Worm (Caenorhabditis elegans) whole organism, young adult: ENCODE measurements around the gene add-2.

Source experiments
- B0035.1 ChIP-seq: sonication (generic microtip); optimal IDR thresholded peaks from 2 replicates; lab custom pipeline; 2016; ENCODE audit warnings: missing genetic modification characterization, mild to moderate bottlenecking, missing compliant biosample characterization, missing genotype, missing genetic modification reagents
- C17E4.6 ChIP-seq: fragments of 200-800 bp; sonication (Bioruptor generic); IDR thresholded peaks from 2 replicates; pipeline ENCODE4 v1.3.6; 2022; ENCODE audit warnings: missing genetic modification reagents, missing genetic modification characterization, missing compliant biosample characterization
- F37B4.10 ChIP-seq: fragments of 200-800 bp; sonication (Bioruptor generic); IDR thresholded peaks from 2 replicates; pipeline ENCODE4 v1.3.6; 2022; ENCODE audit warnings: missing genetic modification characterization, missing compliant biosample characterization
- F57C9.4 ChIP-seq: sonication (generic microtip); optimal IDR thresholded peaks from 2 replicates; lab custom pipeline; 2017; ENCODE audit warnings: mild to moderate bottlenecking, missing genetic modification characterization, missing compliant biosample characterization
- T07F8.4 ChIP-seq: sonication (generic microtip); optimal IDR thresholded peaks from 2 replicates; lab custom pipeline; 2016; ENCODE audit warnings: mild to moderate bottlenecking, missing genetic modification characterization, moderate library complexity, missing compliant biosample characterization
- Y53F4B.3 ChIP-seq: fragments of 200-800 bp; sonication (Bioruptor generic); IDR thresholded peaks from 2 replicates; pipeline ENCODE4 v1.3.6; 2022; ENCODE audit warnings: missing genetic modification reagents, missing genetic modification characterization, missing compliant biosample characterization
- Y53G8AR.9 ChIP-seq: fragments of 200-800 bp; sonication (Bioruptor generic); conservative IDR thresholded peaks from 2 replicates; pipeline ENCODE4 v1.3.6; 2022; ENCODE audit warnings: missing genetic modification reagents, missing genetic modification characterization, missing compliant biosample characterization
- Y67H2A.10 ChIP-seq: fragments of 200-800 bp; sonication (Bioruptor generic); conservative IDR thresholded peaks from 2 replicates; pipeline ENCODE4 v1.3.6; 2022; ENCODE audit warnings: missing genetic modification reagents, missing genetic modification characterization, missing compliant biosample characterization
- Y79H2A.3 ChIP-seq: fragments of 200-800 bp; sonication (Bioruptor generic); conservative IDR thresholded peaks from 2 replicates; pipeline ENCODE4 v1.3.6; 2022; ENCODE audit warnings: missing genetic modification reagents, missing genetic modification characterization, missing compliant biosample characterization
- ama-1 ChIP-seq, 3 experiments: fragments of 150-350 bp in 1 of 3; sonication (generic microtip) in 2 of 3; optimal IDR thresholded peaks; 2 replicates each; lab custom pipeline; 2014 to 2018; ENCODE audit warnings: missing biosample characterization in 2 of 3, missing genetic modification characterization in 2 of 3, missing genetic modification reagents in 2 of 3
- attf-5 ChIP-seq: fragments of 200-800 bp; sonication (Bioruptor generic); optimal IDR thresholded peaks from 2 replicates; lab custom pipeline; 2018; ENCODE audit warnings: mild to moderate bottlenecking, missing genetic modification characterization, missing compliant biosample characterization
- attf-6 ChIP-seq: fragments of 200-800 bp; sonication (Bioruptor generic); IDR thresholded peaks from 2 replicates; pipeline ENCODE4 v1.3.6; 2022; ENCODE audit warnings: missing genetic modification reagents, missing genetic modification characterization, missing compliant biosample characterization
- ceh-100 ChIP-seq: fragments of 200-800 bp; sonication (Bioruptor generic); IDR thresholded peaks from 2 replicates; pipeline ENCODE4 v1.3.6; 2022; ENCODE audit warnings: missing genetic modification reagents, missing genetic modification characterization, missing compliant biosample characterization
- egl-44 ChIP-seq: fragments of 200-800 bp; sonication (Bioruptor generic); IDR thresholded peaks from 2 replicates; pipeline ENCODE4 v1.3.6; 2022; ENCODE audit warnings: missing genetic modification reagents, missing genetic modification characterization, missing compliant biosample characterization
- ekl-4 ChIP-seq: fragments of 200-800 bp; sonication (Bioruptor generic); IDR thresholded peaks from 2 replicates; pipeline ENCODE4 v1.3.6; 2022; ENCODE audit warnings: missing genetic modification reagents, missing genetic modification characterization, missing compliant biosample characterization
- ets-4 ChIP-seq: fragments of 200-800 bp; sonication (Bioruptor generic); optimal IDR thresholded peaks from 2 replicates; lab custom pipeline; 2018; ENCODE audit warnings: mild to moderate bottlenecking, missing genetic modification characterization, missing compliant biosample characterization
- gei-17 ChIP-seq: fragments of 200-800 bp; sonication (Bioruptor generic); optimal IDR thresholded peaks from 2 replicates; lab custom pipeline; 2018; ENCODE audit warnings: mild to moderate bottlenecking, missing genetic modification characterization, missing compliant biosample characterization
- hrde-1 ChIP-seq: sonication (generic microtip); optimal IDR thresholded peaks from 2 replicates; lab custom pipeline; 2016; ENCODE audit warnings: missing genetic modification characterization, mild to moderate bottlenecking, missing compliant biosample characterization, moderate library complexity, missing genotype, missing genetic modification reagents, borderline replicate concordance
- lin-35 ChIP-seq, 3 experiments: fragments of 150-350 bp in 2 of 3; sonication (generic microtip) in 1 of 3; optimal IDR thresholded peaks; 2 replicates each; lab custom pipeline; 2014 to 2018; ENCODE audit warnings: missing biosample characterization in 3 of 3, missing genetic modification characterization in 3 of 3, missing genetic modification reagents in 3 of 3
- lir-1 ChIP-seq: fragments of 200-800 bp; sonication (Bioruptor generic); conservative IDR thresholded peaks from 2 replicates; pipeline ENCODE4 v1.3.6; 2022; ENCODE audit warnings: missing genetic modification reagents, missing genetic modification characterization, missing compliant biosample characterization
- madf-10 ChIP-seq: sonication (generic microtip); optimal IDR thresholded peaks from 2 replicates; lab custom pipeline; 2016; ENCODE audit warnings: mild to moderate bottlenecking, missing genetic modification characterization, missing compliant biosample characterization
- mcd-1 ChIP-seq: fragments of 200-800 bp; sonication (Bioruptor generic); IDR thresholded peaks from 2 replicates; pipeline ENCODE4 v1.3.6; 2022; ENCODE audit warnings: missing genetic modification reagents, missing genetic modification characterization, missing compliant biosample characterization
- nhr-27 ChIP-seq: fragments of 200-800 bp; sonication (Bioruptor generic); optimal IDR thresholded peaks from 2 replicates; lab custom pipeline; 2018; ENCODE audit warnings: mild to moderate bottlenecking, missing genetic modification characterization, moderate library complexity, missing compliant biosample characterization
- nhr-80 ChIP-seq: sonication (generic microtip); optimal IDR thresholded peaks from 2 replicates; lab custom pipeline; 2016; ENCODE audit warnings: missing genetic modification characterization, missing compliant biosample characterization
- pbrm-1 ChIP-seq: fragments of 200-800 bp; sonication (Bioruptor generic); IDR thresholded peaks from 2 replicates; pipeline ENCODE4 v1.3.6; 2022; ENCODE audit warnings: missing genetic modification reagents, missing genetic modification characterization, missing compliant biosample characterization
- pha-4 ChIP-seq: fragments of 150-350 bp; sonication (generic microtip); optimal IDR thresholded peaks from 2 replicates; lab custom pipeline; 2014; ENCODE audit warnings: missing biosample characterization, missing genetic modification reagents, missing genetic modification characterization
- rec-8 ChIP-seq, 2 experiments: sonication (generic microtip); optimal IDR thresholded peaks; 2 replicates each; lab custom pipeline; 2016; ENCODE audit warnings: mild to moderate bottlenecking in 2 of 2, missing genetic modification characterization in 2 of 2, missing genetic modification reagents in 2 of 2, missing genotype in 2 of 2, missing biosample characterization in 1 of 2, missing compliant biosample characterization in 1 of 2, moderate library complexity in 1 of 2
- repo-1 ChIP-seq: sonication (generic microtip); optimal IDR thresholded peaks from 2 replicates; lab custom pipeline; 2017; ENCODE audit warnings: mild to moderate bottlenecking, missing genetic modification characterization, missing compliant biosample characterization
- sdz-38 ChIP-seq: sonication (generic microtip); optimal IDR thresholded peaks from 2 replicates; lab custom pipeline; 2016; ENCODE audit warnings: missing genotype, missing genetic modification characterization, missing compliant biosample characterization
- sea-2 ChIP-seq: fragments of 200-800 bp; sonication (Bioruptor generic); IDR thresholded peaks from 2 replicates; pipeline ENCODE4 v1.3.6; 2022; ENCODE audit warnings: missing genetic modification characterization, missing compliant biosample characterization
- snpc-1.3 ChIP-seq: sonication (generic microtip); optimal IDR thresholded peaks from 2 replicates; lab custom pipeline; 2017; ENCODE audit warnings: missing genetic modification characterization, mild to moderate bottlenecking, missing compliant biosample characterization, antibody characterized with exemption, moderate library complexity, missing genotype, missing genetic modification reagents; ENCODE audit not compliant: insufficient read depth
- snpc-3.4 ChIP-seq: sonication (generic microtip); optimal IDR thresholded peaks from 2 replicates; lab custom pipeline; 2017; ENCODE audit warnings: missing genetic modification characterization, mild to moderate bottlenecking, missing compliant biosample characterization, antibody characterized with exemption, moderate library complexity, missing genotype, missing genetic modification reagents
- somi-1 ChIP-seq: fragments of 200-800 bp; sonication (Bioruptor generic); optimal IDR thresholded peaks from 2 replicates; lab custom pipeline; 2018; ENCODE audit warnings: mild to moderate bottlenecking, missing genetic modification characterization, missing compliant biosample characterization
- tlf-1 ChIP-seq: fragments of 200-800 bp; sonication (Bioruptor generic); optimal IDR thresholded peaks from 2 replicates; lab custom pipeline; 2018; ENCODE audit warnings: mild to moderate bottlenecking, missing genetic modification characterization, missing compliant biosample characterization
- zim-3 ChIP-seq: sonication (generic microtip); optimal IDR thresholded peaks from 2 replicates; lab custom pipeline; 2017; ENCODE audit warnings: mild to moderate bottlenecking, missing genetic modification characterization, moderate library complexity, missing compliant biosample characterization
- ztf-28 ChIP-seq: fragments of 200-800 bp; sonication (Bioruptor generic); IDR thresholded peaks from 2 replicates; pipeline ENCODE4 v1.3.6; 2022; ENCODE audit warnings: missing genetic modification reagents, missing genetic modification characterization, missing compliant biosample characterization

The add-2 gene

DNA sequence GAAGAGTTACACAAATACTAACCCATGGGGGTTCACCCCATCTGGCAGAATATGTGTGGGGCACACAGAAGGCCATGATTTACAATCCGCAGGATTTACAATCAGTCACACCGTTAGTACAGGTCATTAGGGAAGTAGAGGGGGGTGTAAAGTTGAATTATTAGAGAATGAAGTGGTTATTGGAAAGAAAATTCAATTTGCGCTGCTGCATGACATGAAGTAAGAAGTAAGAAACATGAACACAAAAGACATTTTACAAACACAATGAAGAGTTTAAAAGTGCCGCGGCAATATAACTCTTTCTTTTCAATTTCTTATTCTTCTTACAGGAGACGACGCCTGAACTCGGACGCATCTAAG lies 52.4 kb downstream of the add-2 start:
- TF ChIP-seq pbrm-1 (GFP tag; lab: Robert Waterston, UW) (no peak), rec-8 (tag; optimal IDR thresholded peaks at IDR 0.05; lab: Kevin White, UChicago) (no peak), repo-1 (tag; lab: Kevin White, UChicago) (no peak), sea-2 (GFP tag; lab: Robert Waterston, UW) (no peak), ekl-4 (no peak), Y67H2A.10 (no peak), attf-6 (GFP tag; lab: Robert Waterston, UW) (no peak), F37B4.10 (GFP tag; lab: Robert Waterston, UW) (no peak), mcd-1 (GFP tag; lab: Robert Waterston, UW) (no peak), C17E4.6 (GFP tag; lab: Robert Waterston, UW) (no peak), ztf-28 (GFP tag; lab: Robert Waterston, UW) (no peak), attf-5 (GFP tag; lab: Kevin White, UChicago) (no peak), Y79H2A.3 (no peak), T07F8.4 (tag; lab: Kevin White, UChicago) (no peak), hrde-1 (tag; lab: Kevin White, UChicago) (no peak), nhr-27 (tag; lab: Kevin White, UChicago) (no peak), tlf-1 (no peak), snpc-3.4 (no peak), B0035.1 (tag; lab: Kevin White, UChicago) (no peak)

DNA sequence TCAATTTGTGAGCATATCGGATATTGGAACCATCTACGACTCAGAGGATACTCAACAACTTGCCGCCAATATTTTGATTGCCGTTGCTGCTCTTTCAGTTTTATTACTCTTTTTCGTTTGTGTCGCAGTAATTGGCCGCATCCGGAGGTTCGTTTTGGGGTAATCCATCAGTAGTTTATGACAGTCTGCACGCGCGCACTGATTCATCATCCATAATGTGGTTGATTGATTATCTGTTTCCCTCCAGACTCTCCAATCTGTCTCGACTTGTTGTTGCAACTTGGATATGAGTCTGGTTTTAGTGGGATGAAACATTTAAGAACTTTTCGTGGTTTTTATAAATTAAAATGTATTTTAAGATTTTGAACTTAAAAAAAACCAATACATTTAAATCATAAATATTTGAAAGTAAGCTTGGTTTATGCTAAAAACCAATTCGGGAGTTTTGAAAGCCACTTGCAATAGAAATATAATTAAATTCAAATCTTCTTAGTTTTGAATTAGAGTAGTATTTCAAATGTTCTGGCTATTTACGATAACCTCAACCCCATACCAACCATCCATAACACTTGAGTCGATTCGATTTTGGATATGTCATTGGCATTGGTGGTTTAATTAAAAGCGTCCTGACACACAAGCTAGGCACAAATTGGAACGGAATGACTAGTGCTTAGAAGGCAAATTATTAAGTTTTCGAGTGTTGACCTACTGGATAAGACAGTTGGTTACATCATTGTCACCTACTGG lies 52.9 kb downstream of the add-2 start:
- TF ChIP-seq somi-1 (no peak), pha-4 (tag; lab: Kevin White, UChicago) (no peak), sdz-38 (no peak), Y53F4B.3 (GFP tag; lab: Robert Waterston, UW) (no peak), Y79H2A.3 (no peak), snpc-1.3 (tag; lab: Kevin White, UChicago) (no peak), nhr-80 (tag; lab: Kevin White, UChicago) (no peak), gei-17 (GFP tag; lab: Kevin White, UChicago) (no peak), zim-3 (no peak), ceh-100 (GFP tag; lab: Robert Waterston, UW) (no peak), madf-10 (no peak), F57C9.4 (no peak), rec-8 (tag; optimal IDR thresholded peaks at IDR 0.05; lab: Kevin White, UChicago) (no peak), Y53G8AR.9 (GFP tag; lab: Robert Waterston, UW) (no peak), F37B4.10 (GFP tag; lab: Robert Waterston, UW) (no peak), ets-4 (GFP tag; lab: Kevin White, UChicago) (no peak), ama-1 (optimal IDR thresholded peaks at IDR 0.05; lab: Kevin White, UChicago) (no peak), ama-1 (GFP tag; optimal IDR thresholded peaks at IDR 0.05; lab: Kevin White, UChicago) (no peak), lir-1 (GFP tag; lab: Robert Waterston, UW) (no peak), lin-35 (GFP tag; optimal IDR thresholded peaks at IDR 0.05; lab: Kevin White, UChicago) (no peak), egl-44 (GFP tag; lab: Robert Waterston, UW) (no peak)
